Fruit fly (Drosophila melanogaster) whole organism, prepupa: ENCODE measurements around the gene brm.

Source experiments
- Blimp-1 ChIP-seq: fragments of 200-800 bp; sonication (Bioruptor generic); optimal IDR thresholded peaks from 3 replicates; lab custom pipeline; 2017; ENCODE audit warnings: missing biosample characterization, missing genetic modification characterization, mild to moderate bottlenecking, moderate library complexity, missing genetic modification reagents
- CG10631 ChIP-seq: fragments of 200-800 bp; sonication (Bioruptor generic); optimal IDR thresholded peaks from 2 replicates; lab custom pipeline; 2016; ENCODE audit warnings: missing biosample characterization, missing genetic modification characterization
- CG10669 ChIP-seq: fragments of 200-800 bp; sonication (Bioruptor generic); optimal IDR thresholded peaks from 3 replicates; lab custom pipeline; 2018; ENCODE audit warnings: missing biosample characterization, mild to moderate bottlenecking, missing genetic modification characterization, moderate library complexity
- CG11294 ChIP-seq: fragments of 200-800 bp; sonication (Bioruptor generic); IDR thresholded peaks from 2 replicates; pipeline ENCODE4 v1.3.6; 2022; ENCODE audit warnings: missing biosample characterization, missing genetic modification characterization
- CG15336 ChIP-seq: fragments of 200-800 bp; sonication (Bioruptor generic); IDR thresholded peaks from 2 replicates; pipeline ENCODE4 v1.3.6; 2022; ENCODE audit warnings: missing biosample characterization, missing genetic modification characterization
- CG16779 ChIP-seq: fragments of 200-800 bp; sonication (Bioruptor generic); optimal IDR thresholded peaks from 3 replicates; lab custom pipeline; 2017; ENCODE audit warnings: missing biosample characterization, mild to moderate bottlenecking, missing genetic modification characterization
- CG3032 ChIP-seq: fragments of 200-800 bp; optimal IDR thresholded peaks from 2 replicates; lab custom pipeline; 2019; ENCODE audit warnings: missing biosample characterization, mild to moderate bottlenecking, missing genetic modification characterization, moderate library complexity
- CG31627 ChIP-seq: fragments of 200-800 bp; sonication (Bioruptor generic); optimal IDR thresholded peaks from 3 replicates; lab custom pipeline; 2016; ENCODE audit warnings: missing biosample characterization, missing genetic modification characterization
- CG32006 ChIP-seq: fragments of 200-800 bp; sonication (Bioruptor generic); optimal IDR thresholded peaks from 3 replicates; lab custom pipeline; 2017; ENCODE audit warnings: missing biosample characterization, mild to moderate bottlenecking, missing genetic modification characterization
- CG3919 ChIP-seq: fragments of 200-800 bp; sonication (Bioruptor generic); optimal IDR thresholded peaks from 3 replicates; lab custom pipeline; 2016; ENCODE audit warnings: missing biosample characterization, missing genetic modification characterization
- CG4318 ChIP-seq: fragments of 200-800 bp; sonication (Bioruptor generic); optimal IDR thresholded peaks from 3 replicates; lab custom pipeline; 2017; ENCODE audit warnings: missing biosample characterization, mild to moderate bottlenecking, missing genetic modification characterization
- CG6276 ChIP-seq: fragments of 200-800 bp; sonication (Bioruptor generic); optimal IDR thresholded peaks from 2 replicates; lab custom pipeline; 2017; ENCODE audit warnings: missing biosample characterization, mild to moderate bottlenecking, missing genetic modification characterization
- CG6792 ChIP-seq: fragments of 200-800 bp; sonication (Bioruptor generic); optimal IDR thresholded peaks from 3 replicates; lab custom pipeline; 2016; ENCODE audit warnings: missing biosample characterization, missing genetic modification characterization
- CG6808 ChIP-seq: fragments of 200-800 bp; sonication (Bioruptor generic); optimal IDR thresholded peaks from 3 replicates; lab custom pipeline; 2017; ENCODE audit warnings: missing biosample characterization, missing genetic modification characterization, mild to moderate bottlenecking, moderate library complexity, missing genetic modification reagents
- CG6854 ChIP-seq: fragments of 200-800 bp; sonication (Bioruptor generic); optimal IDR thresholded peaks from 2 replicates; lab custom pipeline; 2017; ENCODE audit warnings: missing biosample characterization, mild to moderate bottlenecking, missing genetic modification characterization
- CG8119 ChIP-seq: fragments of 200-800 bp; sonication (Bioruptor generic); IDR thresholded peaks from 3 replicates; pipeline ENCODE4 v1.3.6; 2022; ENCODE audit warnings: missing biosample characterization, missing genetic modification characterization
- CG8632 ChIP-seq: fragments of 200-800 bp; sonication (Bioruptor generic); optimal IDR thresholded peaks from 3 replicates; lab custom pipeline; 2016; ENCODE audit warnings: missing biosample characterization, missing genetic modification characterization
- CG9139 ChIP-seq: fragments of 200-800 bp; sonication (Bioruptor generic); optimal IDR thresholded peaks from 3 replicates; lab custom pipeline; 2017; ENCODE audit warnings: missing biosample characterization, mild to moderate bottlenecking, missing genetic modification characterization
- Eip75B ChIP-seq: fragments of 200-800 bp; sonication (Bioruptor generic); optimal IDR thresholded peaks from 3 replicates; lab custom pipeline; 2016; ENCODE audit warnings: missing biosample characterization, missing genetic modification characterization
- Eip78C ChIP-seq: fragments of 200-800 bp; sonication (Bioruptor generic); peaks from one replicate; lab custom pipeline; 2016; ENCODE audit warnings: missing biosample characterization, missing genetic modification characterization
- Ets21C ChIP-seq: fragments of 200-800 bp; sonication (Bioruptor generic); optimal IDR thresholded peaks from 3 replicates; lab custom pipeline; 2016; ENCODE audit warnings: missing biosample characterization, missing genetic modification characterization
- Gug ChIP-seq: fragments of 200-800 bp; sonication (Bioruptor generic); IDR thresholded peaks from 2 replicates; pipeline ENCODE4 v1.3.6; 2022; ENCODE audit warnings: missing biosample characterization, missing genetic modification characterization
- Hr38 ChIP-seq: sonication (Bioruptor generic); optimal IDR thresholded peaks from 2 replicates; lab custom pipeline; 2016; ENCODE audit warnings: missing biosample characterization, missing genetic modification characterization
- Hr39 ChIP-seq: fragments of 200-800 bp; sonication (Bioruptor generic); optimal IDR thresholded peaks from 2 replicates; lab custom pipeline; 2016; ENCODE audit warnings: missing biosample characterization, missing genetic modification characterization
- Hr4 ChIP-seq: fragments of 200-800 bp; sonication (Bioruptor generic); optimal IDR thresholded peaks from 3 replicates; lab custom pipeline; 2016; ENCODE audit warnings: missing biosample characterization, missing genetic modification characterization
- Lpt ChIP-seq: fragments of 200-800 bp; sonication (Bioruptor generic); optimal IDR thresholded peaks from 3 replicates; lab custom pipeline; 2016; ENCODE audit warnings: missing biosample characterization, missing genetic modification characterization
- Met ChIP-seq: fragments of 200-800 bp; sonication (Bioruptor generic); optimal IDR thresholded peaks from 3 replicates; lab custom pipeline; 2016; ENCODE audit warnings: missing biosample characterization, missing genetic modification characterization
- OdsH ChIP-seq: fragments of 200-800 bp; sonication (Bioruptor generic); optimal IDR thresholded peaks from 3 replicates; lab custom pipeline; 2016; ENCODE audit warnings: missing biosample characterization, missing genetic modification characterization
- Smox ChIP-seq: fragments of 200-800 bp; sonication (Bioruptor generic); optimal IDR thresholded peaks from 3 replicates; lab custom pipeline; 2016; ENCODE audit warnings: missing biosample characterization, missing genetic modification characterization
- Sox102F ChIP-seq: fragments of 200-800 bp; sonication (Bioruptor generic); optimal IDR thresholded peaks from 2 replicates; lab custom pipeline; 2016; ENCODE audit warnings: missing biosample characterization, mild to moderate bottlenecking, missing genetic modification characterization
- Sox14 ChIP-seq: fragments of 200-800 bp; sonication (Bioruptor generic); optimal IDR thresholded peaks from 3 replicates; lab custom pipeline; 2016; ENCODE audit warnings: missing biosample characterization, missing genetic modification characterization
- Sox15 ChIP-seq: fragments of 200-800 bp; sonication (Bioruptor generic); optimal IDR thresholded peaks from 3 replicates; lab custom pipeline; 2016; ENCODE audit warnings: missing biosample characterization, missing genetic modification characterization
- achi ChIP-seq: fragments of 200-800 bp; sonication (Bioruptor generic); optimal IDR thresholded peaks from 3 replicates; lab custom pipeline; 2016; ENCODE audit warnings: missing biosample characterization, missing genetic modification characterization
- acj6 ChIP-seq: fragments of 200-800 bp; sonication (Bioruptor generic); optimal IDR thresholded peaks from 3 replicates; lab custom pipeline; 2016; ENCODE audit warnings: missing biosample characterization, missing genetic modification characterization
- cyc ChIP-seq: fragments of 200-800 bp; sonication (Bioruptor generic); optimal IDR thresholded peaks from 3 replicates; lab custom pipeline; 2016; ENCODE audit warnings: missing biosample characterization, missing genetic modification characterization
- dac ChIP-seq: fragments of 200-800 bp; sonication (Bioruptor generic); optimal IDR thresholded peaks from 2 replicates; lab custom pipeline; 2017; ENCODE audit warnings: missing biosample characterization, mild to moderate bottlenecking, missing genetic modification characterization
- dsx ChIP-seq: fragments of 200-800 bp; optimal IDR thresholded peaks from 3 replicates; lab custom pipeline; 2019; ENCODE audit warnings: missing biosample characterization, mild to moderate bottlenecking, missing genetic modification characterization, moderate library complexity; ENCODE audit not compliant: poor library complexity, severe bottlenecking
- eg ChIP-seq: fragments of 200-800 bp; sonication (Bioruptor generic); IDR thresholded peaks from 3 replicates; pipeline ENCODE4 v1.3.6; 2022; ENCODE audit warnings: missing biosample characterization, missing genetic modification characterization
- esn ChIP-seq: fragments of 200-800 bp; sonication (Bioruptor generic); optimal IDR thresholded peaks from 2 replicates; lab custom pipeline; 2016; ENCODE audit warnings: missing biosample characterization, mild to moderate bottlenecking, missing genetic modification characterization, moderate library complexity
- fd59A ChIP-seq: fragments of 200-800 bp; sonication (Bioruptor generic); optimal IDR thresholded peaks from 2 replicates; lab custom pipeline; 2017; ENCODE audit warnings: missing biosample characterization, mild to moderate bottlenecking, missing genetic modification characterization, missing genetic modification reagents
- fkh ChIP-seq: fragments of 200-800 bp; sonication (Bioruptor generic); optimal IDR thresholded peaks from 3 replicates; lab custom pipeline; 2017; ENCODE audit warnings: missing biosample characterization, mild to moderate bottlenecking, missing genetic modification characterization, moderate library complexity
- lz ChIP-seq: fragments of 200-800 bp; sonication (Bioruptor generic); optimal IDR thresholded peaks from 3 replicates; lab custom pipeline; 2016; ENCODE audit warnings: missing biosample characterization, missing genetic modification characterization
- net ChIP-seq: fragments of 200-800 bp; sonication (Bioruptor generic); optimal IDR thresholded peaks from 3 replicates; lab custom pipeline; 2016; ENCODE audit warnings: missing biosample characterization, missing genetic modification characterization
- pdm3 ChIP-seq: fragments of 200-800 bp; sonication (Bioruptor generic); optimal IDR thresholded peaks from 3 replicates; lab custom pipeline; 2016; ENCODE audit warnings: missing biosample characterization, missing genetic modification characterization
- salr ChIP-seq, 2 experiments: fragments of 200-800 bp; sonication (Bioruptor generic); optimal IDR thresholded peaks; 3 replicates each; lab custom pipeline; 2016 to 2018; ENCODE audit warnings: missing biosample characterization in 2 of 2, missing genetic modification characterization in 2 of 2, mild to moderate bottlenecking in 1 of 2
- ss ChIP-seq, 2 experiments: fragments of 200-800 bp; sonication (Bioruptor generic); optimal IDR thresholded peaks; 2 replicates in 1 of 2; 3 replicates in 1 of 2; lab custom pipeline; 2017 to 2018; ENCODE audit warnings: mild to moderate bottlenecking in 2 of 2, missing biosample characterization in 2 of 2, missing genetic modification characterization in 2 of 2, moderate library complexity in 1 of 2
- svp ChIP-seq: fragments of 200-800 bp; sonication (Bioruptor generic); peaks from one replicate; lab custom pipeline; 2016; ENCODE audit warnings: missing biosample characterization, missing genetic modification characterization
- topi ChIP-seq: fragments of 200-800 bp; sonication (Bioruptor generic); optimal IDR thresholded peaks from 3 replicates; lab custom pipeline; 2016; ENCODE audit warnings: missing biosample characterization, missing genetic modification characterization
- vri ChIP-seq: fragments of 200-800 bp; sonication (Bioruptor generic); optimal IDR thresholded peaks from 3 replicates; lab custom pipeline; 2016; ENCODE audit warnings: missing biosample characterization, mild to moderate bottlenecking, missing genetic modification characterization

The brm gene

dm6 chr3L:16001164-16001679 lies 18.6 kb upstream of the brm start:
- peak; percentile 61 for TF ChIP-seq dac (GFP tag; lab: Kevin White, UChicago)
- peak; percentile 23 for TF ChIP-seq Sox15 (GFP tag; lab: Kevin White, UChicago)
- peak; percentile 50 for TF ChIP-seq CG31627
- TF ChIP-seq vri (GFP tag; lab: Kevin White, UChicago): peak; percentile 59
- TF ChIP-seq lz (GFP tag; lab: Kevin White, UChicago): peak; percentile 32
- peak; percentile 74 for TF ChIP-seq svp (GFP tag; lab: Kevin White, UChicago)
- peak; percentile 55 for TF ChIP-seq acj6 (GFP tag; lab: Kevin White, UChicago)
- peak; percentile 78 for TF ChIP-seq CG11294 (GFP tag; lab: Robert Waterston, UW)
- TF ChIP-seq CG8632 (GFP tag; lab: Kevin White, UChicago): no peak
- TF ChIP-seq CG6808: no peak
- TF ChIP-seq CG3032 (tag; lab: Kevin White, UChicago): peak; percentile 9
- TF ChIP-seq CG9139 (GFP tag; lab: Kevin White, UChicago): no peak
- peak; percentile 67 for TF ChIP-seq achi
- TF ChIP-seq Lpt (GFP tag; lab: Kevin White, UChicago): peak; percentile 76
- TF ChIP-seq OdsH (GFP tag; lab: Kevin White, UChicago): peak; percentile 70
- peak; percentile 61 for TF ChIP-seq CG4318 (GFP tag; lab: Kevin White, UChicago)
- peak; percentile 73 for TF ChIP-seq net (GFP tag; lab: Kevin White, UChicago)
- TF ChIP-seq Hr39: peak; percentile 50
- TF ChIP-seq CG32006 (GFP tag; lab: Kevin White, UChicago): peak; percentile 91
- peak; percentile 45 for TF ChIP-seq CG3919 (GFP tag; lab: Kevin White, UChicago)
- peak; percentile 88 for TF ChIP-seq CG6276 (GFP tag; lab: Kevin White, UChicago)
- peak; percentile 37 for TF ChIP-seq CG6792 (GFP tag; lab: Kevin White, UChicago)
- peak; percentile 62 for TF ChIP-seq Sox14
- TF ChIP-seq Eip75B (GFP tag; lab: Kevin White, UChicago): no peak
- TF ChIP-seq dsx (GFP tag; lab: Kevin White, UChicago): no peak
- peak; percentile 60 for TF ChIP-seq Gug (GFP tag; lab: Robert Waterston, UW)
- no peak for TF ChIP-seq Sox102F
- TF ChIP-seq topi (GFP tag; lab: Kevin White, UChicago): peak; percentile 16
- TF ChIP-seq Hr38 (GFP tag; lab: Kevin White, UChicago): peak; percentile 16
- peak; percentile 78 for TF ChIP-seq Eip78C
- peak; percentile 80 for TF ChIP-seq pdm3 (GFP tag; lab: Kevin White, UChicago)
- peak; percentile 91 for TF ChIP-seq CG15336 (GFP tag; lab: Robert Waterston, UW)
- peak; percentile 92 for TF ChIP-seq Hr4 (GFP tag; lab: Kevin White, UChicago)
- peak; percentile 91 for TF ChIP-seq CG8119 (GFP tag; lab: Robert Waterston, UW)
- TF ChIP-seq cyc: peak; percentile 39
- TF ChIP-seq ss (GFP tag; optimal IDR thresholded peaks at IDR 0.05; lab: Kevin White, UChicago): no peak
- TF ChIP-seq Ets21C (GFP tag; lab: Kevin White, UChicago): no peak
- TF ChIP-seq CG6854 (GFP tag; lab: Kevin White, UChicago): no peak
- peak; percentile 45 for TF ChIP-seq Smox
- peak; percentile 48 for TF ChIP-seq esn (GFP tag; lab: Kevin White, UChicago)
- no peak for TF ChIP-seq CG16779 (tag; lab: Kevin White, UChicago)
- no peak for TF ChIP-seq Blimp-1 (GFP tag; lab: Kevin White, UChicago)
- TF ChIP-seq CG10669: no peak
- TF ChIP-seq Met (GFP tag; lab: Kevin White, UChicago): peak; percentile 53
- peak; percentile 85 for TF ChIP-seq eg
- peak in 1 of 2 experiments; percentile 60 for TF ChIP-seq salr (GFP tag; optimal IDR thresholded peaks at IDR 0.05; lab: Kevin White, UChicago)
- TF ChIP-seq fd59A (GFP tag; lab: Kevin White, UChicago): no peak
- peak; percentile 94 for TF ChIP-seq fkh (GFP tag; lab: Kevin White, UChicago)
- peak; percentile 23 for TF ChIP-seq CG10631 (GFP tag; lab: Kevin White, UChicago)
